Worm (Caenorhabditis elegans): ENCODE measurements around the gene com-1.

com-1 gene

DNA sequence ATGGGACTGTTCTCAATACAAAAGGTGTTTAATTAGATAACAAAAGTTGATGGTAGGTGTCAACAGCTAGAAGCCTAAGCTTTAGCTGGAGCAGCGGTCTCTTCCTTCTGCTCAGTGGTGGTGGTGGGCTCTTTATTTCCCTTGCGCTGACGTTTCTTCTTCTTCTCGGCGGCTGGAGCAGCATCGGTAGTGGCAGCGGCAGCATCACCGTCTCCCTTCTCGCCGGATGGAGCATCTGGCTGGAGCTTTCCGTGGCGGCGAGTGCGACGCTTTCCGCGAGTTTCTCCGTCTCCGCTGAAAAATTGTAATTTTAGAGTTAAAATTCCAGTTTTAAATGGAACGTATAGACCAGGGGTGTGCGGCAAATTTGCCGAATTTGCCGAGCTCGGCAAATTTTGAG lies 29.1 kb upstream of the com-1 start:
- TF ChIP-seq unc-55 (GFP tag; optimal IDR thresholded peaks at IDR 0.05) (no peak), ztf-11 (tag; optimal IDR thresholded peaks at IDR 0.05) (no peak), fos-1 (tag; optimal IDR thresholded peaks at IDR 0.05) (no peak), nhr-21 (tag; optimal IDR thresholded peaks at IDR 0.05) (no peak), ZK546.5 (tag; optimal IDR thresholded peaks at IDR 0.05) (no peak), unc-39 (tag; optimal IDR thresholded peaks at IDR 0.05) (no peak), alr-1 (tag; optimal IDR thresholded peaks at IDR 0.05) (no peak), sma-3 (GFP tag; optimal IDR thresholded peaks at IDR 0.05) (no peak), nhr-77 (tag; optimal IDR thresholded peaks at IDR 0.05) (no peak), dmd-4 (tag; optimal IDR thresholded peaks at IDR 0.05) (no peak), skn-1 (tag; optimal IDR thresholded peaks at IDR 0.05) (no peak), sem-4 (tag; optimal IDR thresholded peaks at IDR 0.05) (no peak), F13H6.1 (tag; optimal IDR thresholded peaks at IDR 0.05) (no peak), ama-1 (optimal IDR thresholded peaks at IDR 0.05) (no peak), R02D3.7 (tag; optimal IDR thresholded peaks at IDR 0.05) (no peak), mbf-1 (tag; optimal IDR thresholded peaks at IDR 0.05) (no peak), aly-2 (tag; optimal IDR thresholded peaks at IDR 0.05) (no peak), ceh-82 (tag; optimal IDR thresholded peaks at IDR 0.05) (no peak), Y55F3AM.14 (GFP tag; optimal IDR thresholded peaks at IDR 0.05) (no peak), crh-2 (tag; optimal IDR thresholded peaks at IDR 0.05) (no peak)

DNA sequence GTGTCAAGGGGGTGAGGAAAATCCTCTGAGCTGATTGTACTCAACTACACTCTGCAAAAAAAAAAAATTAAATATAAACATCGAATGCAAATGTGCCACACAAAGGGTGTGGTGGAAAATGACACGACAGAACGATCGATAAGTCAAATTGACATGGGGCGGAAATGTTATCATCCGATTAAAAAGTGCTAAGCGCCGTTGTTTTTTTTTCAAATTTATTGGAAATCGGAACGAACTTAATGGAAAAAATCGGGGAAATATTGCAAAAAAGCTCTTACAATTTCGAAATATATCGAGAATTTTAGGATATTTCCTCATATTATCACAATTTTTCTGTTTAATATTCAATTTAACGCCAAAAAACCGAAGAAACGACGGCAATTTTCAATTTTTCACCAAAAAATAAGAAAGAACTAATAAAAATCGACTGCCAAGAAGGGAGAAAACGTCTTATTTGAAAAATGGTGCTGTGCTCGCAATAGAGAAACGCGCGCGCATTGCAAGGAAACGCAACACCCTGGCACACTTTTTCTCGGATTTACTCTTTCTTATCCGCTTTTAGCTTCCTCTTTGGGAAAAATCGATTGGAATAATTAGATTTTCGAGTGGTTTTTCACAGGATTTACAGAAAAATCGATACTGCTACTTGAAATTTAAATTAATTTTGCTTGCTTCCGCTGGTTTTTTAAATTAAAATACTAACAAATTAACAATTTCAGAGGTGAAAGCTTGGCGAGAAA lies 27.3 kb upstream of the com-1 start, which contains the start of the genes cey-4 and vps-50:
Gene cey-4, minus strand, starts transcription at position 51 of the 740 bp plus-strand sequence.
Gene vps-50, plus strand, starts transcription at position 541 of the 740 bp plus-strand sequence.
- TF ChIP-seq C34F6.9 (tag; optimal IDR thresholded peaks at IDR 0.05): peak; percentile 50
- peak; percentile 7 for TF ChIP-seq zag-1 (tag; optimal IDR thresholded peaks at IDR 0.05)
- TF ChIP-seq nhr-6 (tag; optimal IDR thresholded peaks at IDR 0.05): no peak
- TF ChIP-seq nhr-129 (tag; optimal IDR thresholded peaks at IDR 0.05): peak; percentile 71
- peak; percentile 81 for TF ChIP-seq unc-55 (GFP tag; optimal IDR thresholded peaks at IDR 0.05)
- TF ChIP-seq fos-1 (tag; optimal IDR thresholded peaks at IDR 0.05): no peak
- TF ChIP-seq lsy-2 (tag; optimal IDR thresholded peaks at IDR 0.05): peak in 1 of 2 experiments; percentile 56
- no peak for TF ChIP-seq ztf-4 (tag; optimal IDR thresholded peaks at IDR 0.05)

DNA sequence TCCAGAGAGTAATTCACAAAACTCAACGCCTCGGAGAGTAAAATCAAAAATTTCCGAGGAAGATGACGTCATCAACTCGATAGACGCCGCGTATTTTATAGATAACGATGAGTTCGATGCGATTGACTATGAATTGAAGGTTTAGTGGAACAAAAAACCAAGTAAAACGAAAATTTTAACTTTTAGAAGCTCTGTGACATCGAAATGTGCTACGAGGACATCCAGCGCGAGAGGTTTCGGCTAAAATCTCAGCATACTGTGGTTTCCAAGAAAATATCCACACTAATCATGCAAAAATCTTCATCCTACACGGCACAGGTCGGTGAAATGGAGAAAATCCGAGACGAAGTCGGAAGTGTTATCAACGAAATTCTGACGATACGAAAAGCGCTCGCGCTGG lies 26.6 kb upstream of the com-1 start:
- TF ChIP-seq sem-4 (tag; optimal IDR thresholded peaks at IDR 0.05): no peak
- TF ChIP-seq blmp-1 (tag; optimal IDR thresholded peaks at IDR 0.05; ENCODE audit: insufficient read depth): no peak
- no peak for TF ChIP-seq lsy-2 (tag; optimal IDR thresholded peaks at IDR 0.05)
- no peak for TF ChIP-seq ZK546.5 (tag; optimal IDR thresholded peaks at IDR 0.05)
- TF ChIP-seq nhr-23 (tag; optimal IDR thresholded peaks at IDR 0.05): no peak
- no peak for TF ChIP-seq nhr-6 (tag; optimal IDR thresholded peaks at IDR 0.05)
- no peak for TF ChIP-seq nhr-129 (tag; optimal IDR thresholded peaks at IDR 0.05)

DNA sequence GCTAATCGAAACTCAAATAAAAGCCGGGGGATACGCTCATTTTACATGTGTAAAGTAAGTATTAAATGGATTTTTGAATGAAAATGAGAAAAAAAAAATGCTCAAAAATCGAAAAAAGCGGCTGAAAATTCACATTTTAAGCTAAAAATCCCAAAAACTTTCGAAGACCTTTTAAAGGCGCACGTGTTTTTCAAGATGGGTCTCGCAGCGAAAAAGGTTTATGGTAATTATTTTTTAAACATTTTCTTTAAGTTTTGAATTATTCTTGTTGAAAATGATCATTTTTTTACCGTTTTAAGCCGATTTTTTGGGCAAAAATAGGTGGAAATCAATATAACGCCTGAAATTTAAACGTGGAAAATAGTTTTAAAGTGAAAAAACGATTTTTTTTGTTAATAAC lies 26.0 kb upstream of the com-1 start:
- TF ChIP-seq nhr-12 (tag; optimal IDR thresholded peaks at IDR 0.05) (no peak), ztf-4 (tag; optimal IDR thresholded peaks at IDR 0.05) (no peak), egl-27 (tag; optimal IDR thresholded peaks at IDR 0.05) (no peak)

DNA sequence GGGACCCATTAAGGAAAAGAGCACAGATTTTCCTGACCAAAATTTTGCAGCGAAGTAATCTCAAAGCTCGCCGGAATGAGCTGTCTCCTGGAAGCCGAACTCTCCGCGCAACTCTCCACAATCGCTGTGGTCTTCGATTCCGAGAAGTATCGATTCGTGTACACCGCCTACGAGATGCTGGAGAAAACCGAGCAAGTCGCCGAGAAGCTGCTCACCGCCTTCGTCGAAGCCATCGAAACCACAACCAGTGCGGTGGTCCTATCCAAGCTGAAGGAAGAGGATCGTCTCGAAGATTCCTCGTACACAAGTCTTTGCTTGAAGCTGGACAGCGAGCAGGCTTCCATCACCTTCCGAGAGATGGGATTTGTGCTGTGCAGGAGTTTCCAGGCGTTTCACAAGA lies 25.3 kb upstream of the com-1 start:
- no peak for TF ChIP-seq aly-2 (tag; optimal IDR thresholded peaks at IDR 0.05)
- no peak for TF ChIP-seq unc-55 (GFP tag; optimal IDR thresholded peaks at IDR 0.05)
- TF ChIP-seq lin-13 (GFP tag; optimal IDR thresholded peaks at IDR 0.05): no peak
- TF ChIP-seq ceh-16 (tag; optimal IDR thresholded peaks at IDR 0.05): no peak
- TF ChIP-seq nhr-25 (tag; optimal IDR thresholded peaks at IDR 0.05): no peak

DNA sequence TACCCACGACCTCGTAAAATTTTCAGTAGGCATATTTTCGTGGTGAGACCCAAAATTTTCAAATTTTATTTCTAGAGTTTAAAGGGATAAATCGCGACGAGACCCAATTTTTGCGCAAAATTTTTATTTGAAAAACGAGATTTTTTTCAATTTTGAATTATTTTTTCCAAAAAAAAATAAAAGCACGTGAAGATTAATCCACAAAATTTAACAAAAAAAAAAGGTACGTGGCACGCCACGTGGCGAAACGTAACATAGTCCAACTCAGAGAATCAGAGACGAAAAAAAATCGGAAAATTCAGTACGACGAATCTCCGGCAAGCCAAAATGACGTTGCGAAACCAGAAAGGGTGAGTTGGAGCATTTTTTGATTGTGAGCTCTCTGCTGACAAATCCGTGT lies 21.0 kb upstream of the com-1 start, which contains the start of gene C44B9.2:
Gene C44B9.2, plus strand, starts transcription at position 301 of the 400 bp plus-strand sequence.
- TF ChIP-seq nhr-12 (tag; optimal IDR thresholded peaks at IDR 0.05) (no peak), ztf-4 (tag; optimal IDR thresholded peaks at IDR 0.05) (no peak), nhr-23 (tag; optimal IDR thresholded peaks at IDR 0.05) (no peak), ceh-16 (tag; optimal IDR thresholded peaks at IDR 0.05) (no peak), elt-3 (tag; optimal IDR thresholded peaks at IDR 0.05) (no peak), Y55F3AM.14 (GFP tag; optimal IDR thresholded peaks at IDR 0.05) (no peak), F13H6.1 (tag; optimal IDR thresholded peaks at IDR 0.05) (no peak), unc-39 (tag; optimal IDR thresholded peaks at IDR 0.05) (no peak), blmp-1 (tag; optimal IDR thresholded peaks at IDR 0.05; ENCODE audit: insufficient read depth) (no peak)
